Worm (Caenorhabditis elegans) whole organism, L2 larva: ENCODE data around the gene shl-1.

Experiments used
- egl-27 ChIP-seq: sonication (generic microtip); optimal IDR thresholded peaks from 3 replicates; lab custom pipeline; 2017; ENCODE audit warnings: missing biosample characterization, missing genetic modification reagents, missing genetic modification characterization
- elt-3 ChIP-seq: sonication (generic microtip); optimal IDR thresholded peaks from 2 replicates; lab custom pipeline; 2017; ENCODE audit warnings: missing biosample characterization, missing genetic modification characterization
- nhr-12 ChIP-seq: fragments of 150-350 bp; optimal IDR thresholded peaks from 2 replicates; lab custom pipeline; 2014; ENCODE audit warnings: missing biosample characterization, missing genetic modification characterization
- unc-62 ChIP-seq: fragments of 150-350 bp; optimal IDR thresholded peaks from 2 replicates; lab custom pipeline; 2014; ENCODE audit warnings: missing biosample characterization, missing genetic modification reagents, missing genetic modification characterization

DNA sequence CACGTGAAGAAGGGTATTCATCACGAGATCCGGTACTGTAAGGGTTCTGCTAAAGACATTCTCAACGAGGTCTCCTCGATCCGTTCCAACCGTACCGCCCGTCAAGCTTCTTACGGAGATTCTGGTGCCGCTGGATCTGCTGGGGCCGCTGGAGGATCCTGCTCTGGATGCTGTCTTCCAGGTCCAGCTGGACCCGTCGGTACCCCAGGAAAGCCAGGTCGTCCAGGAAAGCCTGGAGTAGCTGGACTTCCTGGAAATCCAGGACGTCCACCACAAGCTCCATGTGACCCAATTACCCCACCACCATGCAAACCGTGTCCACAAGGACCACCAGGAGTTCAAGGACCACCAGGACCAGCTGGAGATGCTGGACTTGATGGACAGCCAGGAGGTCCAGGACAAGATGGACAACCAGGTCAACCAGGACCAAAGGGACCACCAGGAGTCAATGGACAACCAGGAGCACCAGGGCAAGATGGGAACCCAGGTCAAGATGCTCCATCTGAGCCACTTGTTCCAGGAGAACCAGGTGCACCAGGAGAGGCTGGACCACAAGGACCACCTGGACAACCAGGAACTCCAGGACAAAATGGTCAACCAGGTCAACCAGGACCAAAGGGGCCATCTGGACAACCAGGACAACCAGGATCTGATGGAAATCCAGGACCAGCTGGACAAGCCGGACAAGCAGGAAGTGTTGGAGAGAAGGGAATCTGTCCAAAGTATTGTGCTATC lies 6.4 kb downstream of the shl-1 start:
- TF ChIP-seq unc-62: no peak
- TF ChIP-seq egl-27 (tag; lab: Kevin White, UChicago): no peak
- TF ChIP-seq elt-3: no peak
- TF ChIP-seq nhr-12 (tag; lab: Kevin White, UChicago): no peak
